Fruit fly (Drosophila melanogaster) S2 (cell line): ENCODE measurements around the gene Kr-h1.

Source experiments
- CG8478 ChIP-seq: fragments of >200 bp; optimal IDR thresholded peaks from 2 replicates; lab custom pipeline; 2018
- CTCF ChIP-seq, 2 experiments: fragments of >200 bp; optimal IDR thresholded peaks; 2 replicates each; lab custom pipeline; 2018

- TF ChIP-seq CG8478 (lab: Kevin White, UChicago) (no peak), CTCF (optimal IDR thresholded peaks at IDR 0.05; lab: Kevin White, UChicago) (peak; percentile 0 to 37)
Observed at dm6 chr2L:6098479-6099269, 16.3 kb downstream of the Kr-h1 start, which contains the start of gene CG9175.
